Fruit fly (Drosophila melanogaster) whole organism, embryonic: ENCODE data around the gene CG13454.

Experiments used
- Antp ChIP-seq: fragments of 200-800 bp; sonication (Bioruptor generic); optimal IDR thresholded peaks from 3 replicates; lab custom pipeline; 2016; ENCODE audit warnings: missing biosample characterization, missing genetic modification characterization
- CG10321 ChIP-seq: fragments of 200-800 bp; sonication (Bioruptor generic); IDR thresholded peaks from 2 replicates; pipeline ENCODE4 v1.3.6; 2022; ENCODE audit warnings: missing biosample characterization, missing genetic modification characterization
- CG10654 ChIP-seq: fragments of 200-800 bp; sonication (Bioruptor generic); optimal IDR thresholded peaks from 2 replicates; lab custom pipeline; 2016; ENCODE audit warnings: missing biosample characterization, missing genetic modification characterization
- CG12942 ChIP-seq: fragments of 200-800 bp; sonication (Bioruptor generic); optimal IDR thresholded peaks from 3 replicates; lab custom pipeline; 2016; ENCODE audit warnings: missing biosample characterization, missing genetic modification characterization
- CG14710 ChIP-seq: fragments of 200-800 bp; sonication (Bioruptor generic); optimal IDR thresholded peaks from 3 replicates; lab custom pipeline; 2019; ENCODE audit warnings: missing biosample characterization, mild to moderate bottlenecking, missing genetic modification characterization, moderate library complexity
- CG15011 ChIP-seq: fragments of 200-800 bp; sonication (Bioruptor generic); optimal IDR thresholded peaks from 3 replicates; lab custom pipeline; 2018; ENCODE audit warnings: missing biosample characterization, mild to moderate bottlenecking, missing genetic modification characterization
- CG1647 ChIP-seq: fragments of 200-800 bp; sonication (Bioruptor generic); optimal IDR thresholded peaks from 3 replicates; lab custom pipeline; 2016; ENCODE audit warnings: missing biosample characterization, missing genetic modification characterization
- CG17328 ChIP-seq: fragments of 200-800 bp; sonication (Bioruptor generic); IDR thresholded peaks from 2 replicates; pipeline ENCODE4 v1.3.6; 2022; ENCODE audit warnings: missing biosample characterization, missing genetic modification characterization
- CG17361 ChIP-seq: fragments of 200-800 bp; sonication (Bioruptor generic); IDR thresholded peaks from 3 replicates; pipeline ENCODE4 v1.3.6; 2022; ENCODE audit warnings: missing biosample characterization, missing genetic modification characterization
- CG17385 ChIP-seq: fragments of 200-800 bp; sonication (Bioruptor generic); optimal IDR thresholded peaks from 3 replicates; lab custom pipeline; 2018; ENCODE audit warnings: missing biosample characterization, mild to moderate bottlenecking, missing genetic modification characterization
- CG17829 ChIP-seq: fragments of 200-800 bp; optimal IDR thresholded peaks from 2 replicates; lab custom pipeline; 2019; ENCODE audit warnings: missing biosample characterization, mild to moderate bottlenecking, missing genetic modification characterization, moderate library complexity
- CG2120 ChIP-seq: fragments of 200-800 bp; sonication (Bioruptor generic); optimal IDR thresholded peaks from 3 replicates; lab custom pipeline; 2016; ENCODE audit warnings: missing biosample characterization, missing genetic modification characterization
- CG2129 ChIP-seq: fragments of 200-800 bp; sonication (Bioruptor generic); IDR thresholded peaks from 2 replicates; pipeline ENCODE4 v1.3.6; 2022; ENCODE audit warnings: missing biosample characterization, missing genetic modification characterization; ENCODE audit not compliant: partially characterized antibody
- CG4328 ChIP-seq: fragments of 200-800 bp; sonication (Bioruptor generic); optimal IDR thresholded peaks from 3 replicates; lab custom pipeline; 2017; ENCODE audit warnings: missing biosample characterization, missing genetic modification reagents, missing genetic modification characterization
- CG4707 ChIP-seq: fragments of 200-800 bp; sonication (Bioruptor generic); optimal IDR thresholded peaks from 2 replicates; lab custom pipeline; 2018; ENCODE audit warnings: missing biosample characterization, mild to moderate bottlenecking, missing genetic modification characterization, moderate library complexity
- CG6654 ChIP-seq: fragments of 200-800 bp; sonication (Bioruptor generic); optimal IDR thresholded peaks from 2 replicates; lab custom pipeline; 2017; ENCODE audit warnings: missing biosample characterization, mild to moderate bottlenecking, missing genetic modification characterization
- CG6683 ChIP-seq: fragments of 200-800 bp; sonication (Bioruptor generic); optimal IDR thresholded peaks from 2 replicates; lab custom pipeline; 2017; ENCODE audit warnings: missing biosample characterization, mild to moderate bottlenecking, missing genetic modification characterization, missing genetic modification reagents
- CG7271 ChIP-seq: fragments of 200-800 bp; sonication (Bioruptor generic); optimal IDR thresholded peaks from 2 replicates; lab custom pipeline; 2018; ENCODE audit warnings: missing biosample characterization, mild to moderate bottlenecking, missing genetic modification characterization, moderate library complexity
- CG7745 ChIP-seq: fragments of 200-800 bp; sonication (Bioruptor generic); optimal IDR thresholded peaks from 2 replicates; lab custom pipeline; 2018; ENCODE audit warnings: missing biosample characterization, mild to moderate bottlenecking, missing genetic modification characterization, moderate library complexity
- D19A ChIP-seq: fragments of 200-800 bp; optimal IDR thresholded peaks from 3 replicates; lab custom pipeline; 2019; ENCODE audit warnings: missing biosample characterization, mild to moderate bottlenecking, missing genetic modification characterization, moderate library complexity
- Dp ChIP-seq: fragments of 200-800 bp; sonication (Bioruptor generic); optimal IDR thresholded peaks from 2 replicates; lab custom pipeline; 2018; ENCODE audit warnings: missing biosample characterization, mild to moderate bottlenecking, missing genetic modification characterization, moderate library complexity
- Dref ChIP-seq: fragments of 200-800 bp; sonication (Bioruptor generic); IDR thresholded peaks from 2 replicates; pipeline ENCODE4 v1.3.6; 2022; ENCODE audit warnings: missing biosample characterization, missing genetic modification characterization
- HmgD ChIP-seq: fragments of 200-800 bp; sonication (Bioruptor generic); optimal IDR thresholded peaks from 3 replicates; lab custom pipeline; 2016; ENCODE audit warnings: missing biosample characterization, missing genetic modification characterization
- Jarid2 ChIP-seq: fragments of 200-800 bp; sonication (Bioruptor generic); optimal IDR thresholded peaks from 3 replicates; lab custom pipeline; 2017; ENCODE audit warnings: mild to moderate bottlenecking, missing biosample characterization, missing genetic modification reagents, missing genetic modification characterization
- Lim3 ChIP-seq: fragments of 200-800 bp; sonication (Bioruptor generic); IDR thresholded peaks from 2 replicates; pipeline ENCODE4 v1.3.6; 2022; ENCODE audit warnings: missing biosample characterization, missing genetic modification characterization
- MTF-1 ChIP-seq: fragments of 200-800 bp; sonication (Bioruptor generic); optimal IDR thresholded peaks from 2 replicates; lab custom pipeline; 2018; ENCODE audit warnings: missing biosample characterization, mild to moderate bottlenecking, missing genetic modification characterization, borderline replicate concordance
- Neu2 ChIP-seq: fragments of 200-800 bp; sonication (Bioruptor generic); optimal IDR thresholded peaks from 3 replicates; lab custom pipeline; 2016; ENCODE audit warnings: missing biosample characterization, missing genetic modification characterization, borderline replicate concordance
- Nf-YC ChIP-seq: fragments of 200-800 bp; optimal IDR thresholded peaks from 3 replicates; lab custom pipeline; 2019; ENCODE audit warnings: missing biosample characterization, mild to moderate bottlenecking, missing genetic modification characterization, moderate library complexity
- Opbp ChIP-seq: fragments of 200-800 bp; sonication (Bioruptor generic); IDR thresholded peaks from 3 replicates; pipeline ENCODE4 v1.3.6; 2022; ENCODE audit warnings: missing biosample characterization, missing genetic modification characterization; ENCODE audit not compliant: partially characterized antibody
- PHDP ChIP-seq: fragments of 200-800 bp; sonication (Bioruptor generic); optimal IDR thresholded peaks from 3 replicates; lab custom pipeline; 2018; ENCODE audit warnings: missing biosample characterization, mild to moderate bottlenecking, missing genetic modification characterization, moderate library complexity
- Xbp1 ChIP-seq: fragments of 200-800 bp; sonication (Bioruptor generic); optimal IDR thresholded peaks from 3 replicates; lab custom pipeline; 2016; ENCODE audit warnings: missing biosample characterization, mild to moderate bottlenecking, missing genetic modification characterization
- abd-A ChIP-seq: fragments of 200-800 bp; sonication (Bioruptor generic); optimal IDR thresholded peaks from 3 replicates; lab custom pipeline; 2019; ENCODE audit warnings: missing biosample characterization, mild to moderate bottlenecking, missing genetic modification characterization, moderate library complexity
- ato ChIP-seq: fragments of 200-800 bp; sonication (Bioruptor generic); IDR thresholded peaks from 2 replicates; pipeline ENCODE4 v1.3.6; 2022; ENCODE audit warnings: missing biosample characterization, missing genetic modification characterization; ENCODE audit not compliant: partially characterized antibody
- bbx ChIP-seq: fragments of 200-800 bp; sonication (Bioruptor generic); IDR thresholded peaks from 2 replicates; pipeline ENCODE4 v1.3.6; 2022; ENCODE audit warnings: missing biosample characterization, missing genetic modification characterization; ENCODE audit not compliant: partially characterized antibody
- bcd ChIP-seq: fragments of 200-800 bp; sonication (Bioruptor generic); optimal IDR thresholded peaks from 2 replicates; lab custom pipeline; 2017; ENCODE audit warnings: missing biosample characterization, mild to moderate bottlenecking, missing genetic modification characterization
- cad ChIP-seq: fragments of >200 bp; optimal IDR thresholded peaks from 2 replicates; lab custom pipeline; 2017; ENCODE audit warnings: missing biosample characterization, missing genetic modification characterization
- cwo ChIP-seq: fragments of 200-800 bp; sonication (Bioruptor generic); optimal IDR thresholded peaks from 3 replicates; lab custom pipeline; 2017; ENCODE audit warnings: missing biosample characterization, missing genetic modification characterization, mild to moderate bottlenecking, moderate library complexity, missing genetic modification reagents
- mld ChIP-seq: fragments of 200-800 bp; sonication (Bioruptor generic); IDR thresholded peaks from 3 replicates; pipeline ENCODE4 v1.3.6; 2022; ENCODE audit warnings: missing biosample characterization, missing genetic modification characterization; ENCODE audit not compliant: partially characterized antibody
- prd ChIP-seq, 3 experiments: fragments of >200 bp in 2 of 3; fragments of 200-800 bp in 1 of 3; sonication (Bioruptor generic) in 1 of 3; optimal IDR thresholded peaks in 2 of 3; IDR thresholded peaks in 1 of 3; 2 replicates in 2 of 3; 3 replicates in 1 of 3; pipeline versions ENCODE4 v1.3.6 to Lab custom; 2017 to 2022; ENCODE audit warnings: missing biosample characterization in 1 of 3, missing genetic modification characterization in 1 of 3
- ranshi ChIP-seq: fragments of 200-800 bp; sonication (Bioruptor generic); IDR thresholded peaks from 2 replicates; pipeline ENCODE4 v1.3.6; 2022; ENCODE audit warnings: missing biosample characterization, missing genetic modification characterization
- rib ChIP-seq: fragments of 200-800 bp; sonication (Bioruptor generic); IDR thresholded peaks from 2 replicates; pipeline ENCODE4 v1.3.6; 2022; ENCODE audit warnings: missing biosample characterization, missing genetic modification characterization
- run ChIP-seq: fragments of 200-800 bp; sonication (Bioruptor generic); optimal IDR thresholded peaks from 3 replicates; lab custom pipeline; 2018; ENCODE audit warnings: missing biosample characterization, mild to moderate bottlenecking, missing genetic modification characterization
- sd ChIP-seq: fragments of 200-800 bp; sonication (Bioruptor generic); optimal IDR thresholded peaks from 3 replicates; lab custom pipeline; 2018; ENCODE audit warnings: missing biosample characterization, mild to moderate bottlenecking, missing genetic modification characterization, moderate library complexity
- shn ChIP-seq: fragments of 200-800 bp; sonication (Bioruptor generic); optimal IDR thresholded peaks from 3 replicates; lab custom pipeline; 2016; ENCODE audit warnings: missing biosample characterization, missing genetic modification characterization
- sisA ChIP-seq: fragments of 200-800 bp; sonication (Bioruptor generic); IDR thresholded peaks from 2 replicates; pipeline ENCODE4 v1.3.6; 2022; ENCODE audit warnings: missing biosample characterization, missing genetic modification characterization
- slbo ChIP-seq: fragments of 200-800 bp; sonication (Bioruptor generic); IDR thresholded peaks from 2 replicates; pipeline ENCODE4 v1.3.6; 2022; ENCODE audit warnings: missing biosample characterization, missing genetic modification characterization
- wdn ChIP-seq: fragments of 200-800 bp; sonication (Bioruptor generic); IDR thresholded peaks from 2 replicates; pipeline ENCODE4 v1.3.6; 2022; ENCODE audit warnings: missing biosample characterization, missing genetic modification characterization
- zf30C ChIP-seq: fragments of 200-800 bp; sonication (Bioruptor generic); optimal IDR thresholded peaks from 3 replicates; lab custom pipeline; 2018; ENCODE audit warnings: missing biosample characterization, mild to moderate bottlenecking, missing genetic modification characterization

Gene CG13454

DNA sequence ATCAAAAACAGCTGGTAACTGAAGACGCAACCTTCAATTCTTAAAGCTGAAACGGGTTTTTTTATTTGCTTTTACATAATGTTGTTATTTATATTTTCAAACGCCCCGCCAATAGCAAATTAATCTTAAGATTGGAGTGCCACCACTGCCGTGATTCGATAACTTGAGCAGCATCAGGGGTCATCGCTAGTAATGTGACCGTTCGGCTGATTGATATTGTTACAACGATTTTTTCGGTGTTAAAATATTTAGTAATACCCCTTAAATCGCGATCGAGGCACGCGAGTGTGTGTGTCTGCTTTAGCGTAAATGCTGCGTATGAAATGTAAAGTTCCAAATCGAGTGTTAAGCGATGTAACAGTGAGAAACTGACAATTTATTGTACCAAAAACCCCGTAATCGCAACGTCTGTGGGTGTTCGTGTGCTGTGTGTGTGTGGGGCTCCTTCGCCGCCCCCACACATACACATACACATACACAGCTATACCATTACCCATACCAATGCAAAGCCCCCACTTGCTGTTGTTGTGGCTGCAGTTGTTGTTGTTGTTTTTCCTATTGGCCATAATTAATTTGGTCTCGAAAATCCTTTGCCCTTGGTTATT lies 49.1 kb upstream of the CG13454 start, which contains the start of gene dop (continued):
- TF ChIP-seq Xbp1 (GFP tag; lab: Kevin White, UChicago) (peak; percentile 25), abd-A (tag; lab: Kevin White, UChicago) (no peak), CG10321 (GFP tag; lab: Robert Waterston, UW) (no peak), D19A (tag; lab: Kevin White, UChicago) (no peak), ranshi (GFP tag; lab: Robert Waterston, UW) (no peak), ato (GFP tag; lab: Robert Waterston, UW) (peak; percentile 55; the same call in 1 of the 2 replicates), Antp (GFP tag; lab: Kevin White, UChicago) (peak; percentile 29), run (tag; lab: Kevin White, UChicago) (no peak), MTF-1 (GFP tag; lab: Kevin White, UChicago) (no peak), CG15011 (GFP tag; lab: Kevin White, UChicago) (no peak), sd (no peak), mld (0 out of 3 replicates have a peak, but pooled peaks have one; percentile 35), Nf-YC (tag; lab: Kevin White, UChicago) (no peak), cad (no peak), CG1647 (no peak), bcd (GFP tag; lab: Kevin White, UChicago) (no peak), CG10654 (no peak), CG2120 (peak; percentile 35), CG6654 (GFP tag; lab: Kevin White, UChicago) (no peak), CG4707 (no peak), bbx (GFP tag; lab: Robert Waterston, UW) (peak; percentile 15; the same call in 1 of the 2 replicates), CG17385 (no peak), CG17361 (no peak), wdn (no peak), Neu2 (GFP tag; lab: Kevin White, UChicago) (no peak), sisA (GFP tag; lab: Robert Waterston, UW) (no peak), CG17829 (no peak), shn (GFP tag; lab: Kevin White, UChicago) (peak; percentile 42), CG17328 (GFP tag; lab: Robert Waterston, UW) (0 out of 2 replicates have a peak, but pooled peaks have one; percentile 16), HmgD (peak; percentile 55), prd (optimal IDR thresholded peaks at IDR 0.05; lab: Kevin White, UChicago) (no peak), prd (GFP tag; IDR thresholded peaks at IDR 0.05; lab: Robert Waterston, UW) (peak; percentile 33; the same call in 2 of the 3 replicates), zf30C (no peak), Dref (GFP tag; lab: Robert Waterston, UW) (peak; percentile 73), CG4328 (GFP tag; lab: Kevin White, UChicago) (no peak), slbo (GFP tag; lab: Robert Waterston, UW) (peak; percentile 34; the same call in 1 of the 2 replicates), CG12942 (peak; percentile 9), cwo (GFP tag; lab: Kevin White, UChicago) (no peak), Dp (GFP tag; lab: Kevin White, UChicago) (peak; percentile 85), CG14710 (tag; lab: Kevin White, UChicago) (peak; percentile 61), CG2129 (GFP tag; lab: Robert Waterston, UW) (no peak), Lim3 (GFP tag; lab: Robert Waterston, UW) (no peak), Opbp (GFP tag; lab: Robert Waterston, UW) (peak; percentile 50; the same call in 1 of the 3 replicates), rib (GFP tag; lab: Robert Waterston, UW) (no peak), PHDP (tag; lab: Kevin White, UChicago) (no peak), Jarid2 (GFP tag; lab: Kevin White, UChicago) (peak; percentile 13), CG7745 (tag; lab: Kevin White, UChicago) (no peak), CG7271 (tag; lab: Kevin White, UChicago) (no peak), CG6683 (GFP tag; lab: Kevin White, UChicago) (no peak)
